Worm (Caenorhabditis elegans) whole organism, young adult: Measurements from ENCODE around the gene F43C9.2.
A peak's percentile ranks its signal among the peaks of the same experiment; 100 is the strongest.

Experiments used
- B0019.2 ChIP-seq: fragments of 200-800 bp; sonication (Bioruptor generic); conservative IDR thresholded peaks from 2 replicates; pipeline ENCODE4 v1.3.6; 2022; ENCODE audit warnings: missing genetic modification reagents, missing genetic modification characterization, missing compliant biosample characterization
- B0261.1 ChIP-seq: sonication (generic microtip); optimal IDR thresholded peaks from 2 replicates; lab custom pipeline; 2016; ENCODE audit warnings: mild to moderate bottlenecking, missing genetic modification characterization, moderate library complexity, missing compliant biosample characterization
- C17E4.6 ChIP-seq: fragments of 200-800 bp; sonication (Bioruptor generic); IDR thresholded peaks from 2 replicates; pipeline ENCODE4 v1.3.6; 2022; ENCODE audit warnings: missing genetic modification reagents, missing genetic modification characterization, missing compliant biosample characterization
- F10E7.11 ChIP-seq: sonication (generic microtip); optimal IDR thresholded peaks from 2 replicates; lab custom pipeline; 2017; ENCODE audit warnings: mild to moderate bottlenecking, missing genetic modification characterization, moderate library complexity, missing compliant biosample characterization
- F33H1.4 ChIP-seq: fragments of 200-800 bp; sonication (Bioruptor generic); IDR thresholded peaks from 2 replicates; pipeline ENCODE4 v1.3.6; 2022; ENCODE audit warnings: missing genetic modification reagents, missing genetic modification characterization, missing compliant biosample characterization
- F39B2.1 ChIP-seq: fragments of 200-800 bp; sonication (Bioruptor generic); IDR thresholded peaks from 2 replicates; pipeline ENCODE4 v1.3.6; 2022; ENCODE audit warnings: missing genetic modification reagents, missing genetic modification characterization, missing compliant biosample characterization
- F49E8.2 ChIP-seq: sonication (generic microtip); optimal IDR thresholded peaks from 3 replicates; lab custom pipeline; 2017; ENCODE audit warnings: missing genetic modification characterization, mild to moderate bottlenecking, missing compliant biosample characterization, antibody characterized with exemption, moderate library complexity; ENCODE audit not compliant: insufficient read depth
- K11D2.4 ChIP-seq: fragments of 200-800 bp; sonication (Bioruptor generic); IDR thresholded peaks from 2 replicates; pipeline ENCODE4 v1.3.6; 2022; ENCODE audit warnings: missing genetic modification reagents, missing genetic modification characterization, missing compliant biosample characterization
- T07F8.4 ChIP-seq: sonication (generic microtip); optimal IDR thresholded peaks from 2 replicates; lab custom pipeline; 2016; ENCODE audit warnings: mild to moderate bottlenecking, missing genetic modification characterization, moderate library complexity, missing compliant biosample characterization
- Y53F4B.3 ChIP-seq: fragments of 200-800 bp; sonication (Bioruptor generic); IDR thresholded peaks from 2 replicates; pipeline ENCODE4 v1.3.6; 2022; ENCODE audit warnings: missing genetic modification reagents, missing genetic modification characterization, missing compliant biosample characterization
- Y53G8AR.9 ChIP-seq: fragments of 200-800 bp; sonication (Bioruptor generic); conservative IDR thresholded peaks from 2 replicates; pipeline ENCODE4 v1.3.6; 2022; ENCODE audit warnings: missing genetic modification reagents, missing genetic modification characterization, missing compliant biosample characterization
- Y56A3A.18 ChIP-seq: fragments of 200-800 bp; sonication (Bioruptor generic); IDR thresholded peaks from 2 replicates; pipeline ENCODE4 v1.3.6; 2022; ENCODE audit warnings: missing genetic modification reagents, missing genetic modification characterization, missing compliant biosample characterization
- Y95B8A.8 ChIP-seq: fragments of 200-800 bp; sonication (Bioruptor generic); IDR thresholded peaks from 2 replicates; pipeline ENCODE4 v1.3.6; 2022; ENCODE audit warnings: missing genetic modification reagents, missing genetic modification characterization, missing compliant biosample characterization
- atf-7 ChIP-seq: sonication (generic microtip); optimal IDR thresholded peaks from 2 replicates; lab custom pipeline; 2017; ENCODE audit warnings: mild to moderate bottlenecking, missing genetic modification characterization, missing compliant biosample characterization
- bed-2 ChIP-seq: fragments of 200-800 bp; sonication (Bioruptor generic); IDR thresholded peaks from 2 replicates; pipeline ENCODE4 v1.3.6; 2022; ENCODE audit warnings: missing genetic modification reagents, missing genetic modification characterization, missing compliant biosample characterization
- ccch-3 ChIP-seq: fragments of 200-800 bp; sonication (Bioruptor generic); optimal IDR thresholded peaks from 2 replicates; lab custom pipeline; 2018; ENCODE audit warnings: mild to moderate bottlenecking, missing genetic modification characterization, missing compliant biosample characterization
- ceh-27 ChIP-seq: fragments of 200-800 bp; sonication (Bioruptor generic); optimal IDR thresholded peaks from 2 replicates; lab custom pipeline; 2018; ENCODE audit warnings: mild to moderate bottlenecking, missing genetic modification characterization, moderate library complexity, missing compliant biosample characterization
- ceh-91 ChIP-seq: fragments of 200-800 bp; sonication (Bioruptor generic); IDR thresholded peaks from 2 replicates; pipeline ENCODE4 v1.3.6; 2022; ENCODE audit warnings: missing genetic modification reagents, missing genetic modification characterization, missing compliant biosample characterization
- dpl-1 ChIP-seq: fragments of 150-350 bp; optimal IDR thresholded peaks from 2 replicates; lab custom pipeline; 2014; ENCODE audit warnings: missing biosample characterization, missing genetic modification reagents, missing genetic modification characterization
- egl-18 ChIP-seq: fragments of 200-800 bp; sonication (Bioruptor generic); IDR thresholded peaks from 2 replicates; pipeline ENCODE4 v1.3.6; 2022; ENCODE audit warnings: missing genetic modification reagents, missing genetic modification characterization, missing compliant biosample characterization
- ekl-4 ChIP-seq: fragments of 200-800 bp; sonication (Bioruptor generic); IDR thresholded peaks from 2 replicates; pipeline ENCODE4 v1.3.6; 2022; ENCODE audit warnings: missing genetic modification reagents, missing genetic modification characterization, missing compliant biosample characterization
- fkh-3 ChIP-seq: sonication (generic microtip); optimal IDR thresholded peaks from 2 replicates; lab custom pipeline; 2016; ENCODE audit warnings: mild to moderate bottlenecking, missing genetic modification characterization, missing compliant biosample characterization
- gei-17 ChIP-seq: fragments of 200-800 bp; sonication (Bioruptor generic); optimal IDR thresholded peaks from 2 replicates; lab custom pipeline; 2018; ENCODE audit warnings: mild to moderate bottlenecking, missing genetic modification characterization, missing compliant biosample characterization
- him-1 ChIP-seq: sonication (generic microtip); optimal IDR thresholded peaks from 2 replicates; lab custom pipeline; 2016; ENCODE audit warnings: missing genotype, missing genetic modification reagents, missing genetic modification characterization, missing compliant biosample characterization
- hlh-26 ChIP-seq: fragments of 200-800 bp; sonication (Bioruptor generic); conservative IDR thresholded peaks from 2 replicates; pipeline ENCODE4 v1.3.6; 2022; ENCODE audit warnings: missing genetic modification reagents, missing genetic modification characterization, missing compliant biosample characterization
- hrde-1 ChIP-seq: sonication (generic microtip); optimal IDR thresholded peaks from 2 replicates; lab custom pipeline; 2016; ENCODE audit warnings: missing genetic modification characterization, mild to moderate bottlenecking, missing compliant biosample characterization, moderate library complexity, missing genotype, missing genetic modification reagents, borderline replicate concordance
- let-607 ChIP-seq, 2 experiments: fragments of 200-800 bp in 1 of 2; sonication (Bioruptor generic) in 1 of 2; sonication (generic microtip) in 1 of 2; optimal IDR thresholded peaks; 2 replicates each; lab custom pipeline; 2016 to 2018; ENCODE audit warnings: mild to moderate bottlenecking in 2 of 2, missing compliant biosample characterization in 2 of 2, missing genetic modification characterization in 2 of 2, moderate library complexity in 2 of 2, missing genotype in 1 of 2
- lin-40 ChIP-seq: sonication (generic microtip); optimal IDR thresholded peaks from 2 replicates; lab custom pipeline; 2016; ENCODE audit warnings: missing genetic modification characterization, mild to moderate bottlenecking, missing compliant biosample characterization, missing genotype, missing genetic modification reagents
- lsy-27 ChIP-seq: sonication (generic microtip); optimal IDR thresholded peaks from 2 replicates; lab custom pipeline; 2017; ENCODE audit warnings: missing genetic modification characterization, mild to moderate bottlenecking, missing compliant biosample characterization, antibody characterized with exemption, missing genotype, borderline replicate concordance; ENCODE audit not compliant: insufficient read depth
- madf-10 ChIP-seq: sonication (generic microtip); optimal IDR thresholded peaks from 2 replicates; lab custom pipeline; 2016; ENCODE audit warnings: mild to moderate bottlenecking, missing genetic modification characterization, missing compliant biosample characterization
- madf-3 ChIP-seq: fragments of 200-800 bp; sonication (Bioruptor generic); IDR thresholded peaks from 2 replicates; pipeline ENCODE4 v1.3.6; 2022; ENCODE audit warnings: missing genetic modification reagents, missing genetic modification characterization, missing compliant biosample characterization
- madf-8 ChIP-seq: fragments of 200-800 bp; sonication (Bioruptor generic); conservative IDR thresholded peaks from 2 replicates; pipeline ENCODE4 v1.3.6; 2022; ENCODE audit warnings: missing genetic modification reagents, missing genetic modification characterization, missing compliant biosample characterization
- mcd-1 ChIP-seq: fragments of 200-800 bp; sonication (Bioruptor generic); IDR thresholded peaks from 2 replicates; pipeline ENCODE4 v1.3.6; 2022; ENCODE audit warnings: missing genetic modification reagents, missing genetic modification characterization, missing compliant biosample characterization
- nfya-1 ChIP-seq: sonication (generic microtip); optimal IDR thresholded peaks from 2 replicates; lab custom pipeline; 2017; ENCODE audit warnings: antibody characterized with exemption, missing compliant biosample characterization, missing genetic modification characterization, borderline replicate concordance; ENCODE audit not compliant: insufficient read depth
- nhr-120 ChIP-seq: fragments of 200-800 bp; sonication (Bioruptor generic); IDR thresholded peaks from 2 replicates; pipeline ENCODE4 v1.3.6; 2022; ENCODE audit warnings: missing genetic modification characterization, missing compliant biosample characterization
- nhr-27 ChIP-seq: fragments of 200-800 bp; sonication (Bioruptor generic); optimal IDR thresholded peaks from 2 replicates; lab custom pipeline; 2018; ENCODE audit warnings: mild to moderate bottlenecking, missing genetic modification characterization, moderate library complexity, missing compliant biosample characterization
- pha-4 ChIP-seq: fragments of 150-350 bp; sonication (generic microtip); optimal IDR thresholded peaks from 2 replicates; lab custom pipeline; 2014; ENCODE audit warnings: missing biosample characterization, missing genetic modification reagents, missing genetic modification characterization
- rec-8 ChIP-seq, 2 experiments: sonication (generic microtip); optimal IDR thresholded peaks; 2 replicates each; lab custom pipeline; 2016; ENCODE audit warnings: mild to moderate bottlenecking in 2 of 2, missing genetic modification characterization in 2 of 2, missing genetic modification reagents in 2 of 2, missing genotype in 2 of 2, missing biosample characterization in 1 of 2, missing compliant biosample characterization in 1 of 2, moderate library complexity in 1 of 2
- repo-1 ChIP-seq: sonication (generic microtip); optimal IDR thresholded peaks from 2 replicates; lab custom pipeline; 2017; ENCODE audit warnings: mild to moderate bottlenecking, missing genetic modification characterization, missing compliant biosample characterization
- sea-2 ChIP-seq: fragments of 200-800 bp; sonication (Bioruptor generic); IDR thresholded peaks from 2 replicates; pipeline ENCODE4 v1.3.6; 2022; ENCODE audit warnings: missing genetic modification characterization, missing compliant biosample characterization
- snpc-4 ChIP-seq, 5 experiments: fragments of 150-350 bp in 1 of 5; sonication (generic microtip) in 4 of 5; optimal IDR thresholded peaks; 2 replicates each; lab custom pipeline; 2014 to 2018; ENCODE audit warnings: missing genetic modification characterization in 5 of 5, missing biosample characterization in 3 of 5, antibody characterized with exemption in 2 of 5, mild to moderate bottlenecking in 2 of 5, missing compliant biosample characterization in 2 of 5, missing genotype in 2 of 5, moderate library complexity in 2 of 5, missing genetic modification reagents in 1 of 5
- somi-1 ChIP-seq: fragments of 200-800 bp; sonication (Bioruptor generic); optimal IDR thresholded peaks from 2 replicates; lab custom pipeline; 2018; ENCODE audit warnings: mild to moderate bottlenecking, missing genetic modification characterization, missing compliant biosample characterization
- unc-62 ChIP-seq: fragments of 150-350 bp; optimal IDR thresholded peaks from 2 replicates; lab custom pipeline; 2014; ENCODE audit warnings: missing biosample characterization, missing genetic modification reagents, missing genetic modification characterization
- ztf-22 ChIP-seq: fragments of 200-800 bp; sonication (Bioruptor generic); optimal IDR thresholded peaks from 2 replicates; lab custom pipeline; 2018; ENCODE audit warnings: mild to moderate bottlenecking, missing genetic modification characterization, moderate library complexity, missing compliant biosample characterization
- ztf-26 ChIP-seq: sonication (generic microtip); optimal IDR thresholded peaks from 2 replicates; lab custom pipeline; 2017; ENCODE audit warnings: missing genetic modification characterization, missing compliant biosample characterization
- ztf-28 ChIP-seq: fragments of 200-800 bp; sonication (Bioruptor generic); IDR thresholded peaks from 2 replicates; pipeline ENCODE4 v1.3.6; 2022; ENCODE audit warnings: missing genetic modification reagents, missing genetic modification characterization, missing compliant biosample characterization
- ztf-6 ChIP-seq: fragments of 200-800 bp; sonication (Bioruptor generic); IDR thresholded peaks from 2 replicates; pipeline ENCODE4 v1.3.6; 2022; ENCODE audit warnings: missing genetic modification reagents, missing genetic modification characterization, missing compliant biosample characterization

F43C9.2 gene

DNA sequence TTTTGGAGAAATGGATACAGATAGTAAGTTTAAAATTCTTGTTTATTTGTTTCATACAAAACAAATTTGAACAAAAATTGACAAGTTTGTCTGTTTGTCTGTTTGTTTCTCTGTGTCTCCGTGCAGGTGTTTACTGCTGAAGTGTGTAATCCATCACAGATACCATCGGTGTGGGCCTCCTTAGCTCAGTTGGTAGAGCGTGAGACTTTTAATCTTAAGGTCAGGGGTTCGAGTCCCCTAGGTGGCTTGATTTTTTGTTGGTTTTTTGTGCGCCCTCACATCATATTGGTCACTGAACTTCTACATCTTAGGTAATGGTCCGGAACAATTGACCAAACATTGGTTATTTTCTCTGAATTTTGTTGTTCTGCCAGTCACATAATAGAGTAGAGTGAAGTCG is 5.5 kb downstream of the F43C9.2 start (continued):
- TF ChIP-seq Y95B8A.8 (GFP tag; lab: Robert Waterston, UW), result no peak
- peak; percentile 52; the same call in 1 of the 2 replicates for TF ChIP-seq ztf-28 (GFP tag; lab: Robert Waterston, UW)
- TF ChIP-seq nhr-120 (GFP tag; lab: Robert Waterston, UW), result no peak
- TF ChIP-seq repo-1 (tag; lab: Kevin White, UChicago), result peak; percentile 40
- TF ChIP-seq madf-3, result no peak
- no peak for TF ChIP-seq egl-18 (GFP tag; lab: Robert Waterston, UW)
- peak; percentile 18 to 22 for TF ChIP-seq let-607 (tag; optimal IDR thresholded peaks at IDR 0.05; lab: Kevin White, UChicago)
- no peak for TF ChIP-seq ccch-3 (GFP tag; lab: Kevin White, UChicago)
- no peak for TF ChIP-seq unc-62 (GFP tag; lab: Kevin White, UChicago)
- peak; percentile 81 for TF ChIP-seq ekl-4 (GFP tag; lab: Robert Waterston, UW)
- TF ChIP-seq ztf-22 (GFP tag; lab: Kevin White, UChicago), result no peak
- TF ChIP-seq fkh-3 (tag; lab: Kevin White, UChicago), result peak; percentile 23
- TF ChIP-seq B0019.2 (GFP tag; lab: Robert Waterston, UW), result no peak
- no peak for TF ChIP-seq nfya-1 (tag; lab: Kevin White, UChicago)
- no peak for TF ChIP-seq sea-2 (GFP tag; lab: Robert Waterston, UW)
- TF ChIP-seq rec-8 (tag; optimal IDR thresholded peaks at IDR 0.05; lab: Kevin White, UChicago), result peak; percentile 54 to 83
- TF ChIP-seq K11D2.4, result peak; percentile 45; the same call in 1 of the 2 replicates
- TF ChIP-seq hlh-26 (GFP tag; lab: Robert Waterston, UW), result no peak
- TF ChIP-seq hrde-1 (tag; lab: Kevin White, UChicago), result peak; percentile 29
- no peak for TF ChIP-seq ceh-91 (GFP tag; lab: Robert Waterston, UW)
- peak; percentile 93 for TF ChIP-seq him-1 (tag; lab: Kevin White, UChicago)
- peak; percentile 88 for TF ChIP-seq Y56A3A.18
- TF ChIP-seq snpc-4 (GFP tag; optimal IDR thresholded peaks at IDR 0.05; lab: Kevin White, UChicago), result peak; percentile 75
- TF ChIP-seq snpc-4 (tag; optimal IDR thresholded peaks at IDR 0.05; lab: Kevin White, UChicago), result peak in 3 of 4 experiments; percentile 37 to 70 (median 67)
- no peak for TF ChIP-seq madf-8 (GFP tag; lab: Robert Waterston, UW)
- no peak for TF ChIP-seq F33H1.4 (GFP tag; lab: Robert Waterston, UW)
- TF ChIP-seq lsy-27 (tag; lab: Kevin White, UChicago), result peak; percentile 39
- TF ChIP-seq gei-17 (GFP tag; lab: Kevin White, UChicago), result no peak
- peak; percentile 57 for TF ChIP-seq ceh-27 (GFP tag; lab: Kevin White, UChicago)
- TF ChIP-seq ztf-6 (GFP tag; lab: Robert Waterston, UW), result 0 out of 2 replicates have a peak, but pooled peaks have one; percentile 45
- no peak for TF ChIP-seq dpl-1
- no peak; the same call in 1 of the 2 replicates for TF ChIP-seq Y53G8AR.9 (GFP tag; lab: Robert Waterston, UW)
- no peak for TF ChIP-seq mcd-1 (GFP tag; lab: Robert Waterston, UW)
- TF ChIP-seq somi-1 (GFP tag; lab: Kevin White, UChicago), result peak; percentile 31
- TF ChIP-seq B0261.1, result peak; percentile 91
- no peak for TF ChIP-seq nhr-27 (tag; lab: Kevin White, UChicago)
- no peak for TF ChIP-seq F49E8.2 (tag; lab: Kevin White, UChicago)
- TF ChIP-seq atf-7, result peak; percentile 61
- TF ChIP-seq F39B2.1, result no peak
- peak; percentile 8 for TF ChIP-seq lin-40 (tag; lab: Kevin White, UChicago)
- peak; percentile 30 for TF ChIP-seq ztf-26 (tag; lab: Kevin White, UChicago)
- TF ChIP-seq T07F8.4, result peak; percentile 61
- TF ChIP-seq pha-4 (tag; lab: Kevin White, UChicago), result no peak
- TF ChIP-seq F10E7.11 (tag; lab: Kevin White, UChicago), result no peak
- 0 out of 2 replicates have a peak, but pooled peaks have one; percentile 31 for TF ChIP-seq C17E4.6 (GFP tag; lab: Robert Waterston, UW)
- TF ChIP-seq madf-10 (tag; lab: Kevin White, UChicago), result peak; percentile 64
- TF ChIP-seq Y53F4B.3 (GFP tag; lab: Robert Waterston, UW), result peak; percentile 16; the same call in 1 of the 2 replicates
- TF ChIP-seq bed-2, result no peak
